Worm (Caenorhabditis elegans) whole organism, L3 larva: ENCODE data around the gene Y42G9A.2.
A peak's percentile ranks its signal among the peaks of the same experiment; 100 is the strongest.

Source experiments
- R02D3.7 ChIP-seq: fragments of 150-350 bp; optimal IDR thresholded peaks from 2 replicates; lab custom pipeline; 2014; ENCODE audit warnings: missing biosample characterization, missing genetic modification characterization
- ZK546.5 ChIP-seq: sonication (generic microtip); optimal IDR thresholded peaks from 2 replicates; lab custom pipeline; 2017; ENCODE audit warnings: missing biosample characterization, missing genetic modification characterization
- aly-2 ChIP-seq: fragments of 150-350 bp; optimal IDR thresholded peaks from 2 replicates; lab custom pipeline; 2014; ENCODE audit warnings: missing biosample characterization, missing genetic modification characterization
- ama-1 ChIP-seq: fragments of 150-350 bp; optimal IDR thresholded peaks from 2 replicates; lab custom pipeline; 2018
- ceh-16 ChIP-seq: sonication (generic microtip); optimal IDR thresholded peaks from 2 replicates; lab custom pipeline; 2017; ENCODE audit warnings: missing biosample characterization, missing genetic modification characterization
- ceh-28 ChIP-seq: fragments of 150-350 bp; optimal IDR thresholded peaks from 2 replicates; lab custom pipeline; 2014; ENCODE audit warnings: missing biosample characterization, missing genetic modification reagents, missing genetic modification characterization
- ceh-82 ChIP-seq: fragments of 150-350 bp; optimal IDR thresholded peaks from 2 replicates; lab custom pipeline; 2014; ENCODE audit warnings: missing biosample characterization, missing genetic modification characterization
- ceh-9 ChIP-seq: sonication (generic microtip); optimal IDR thresholded peaks from 2 replicates; lab custom pipeline; 2018; ENCODE audit warnings: missing biosample characterization, missing genetic modification characterization
- daf-12 ChIP-seq: fragments of 150-350 bp; optimal IDR thresholded peaks from 2 replicates; lab custom pipeline; 2014; ENCODE audit warnings: missing biosample characterization, missing genetic modification reagents, missing genetic modification characterization
- egl-27 ChIP-seq: sonication (generic microtip); optimal IDR thresholded peaks from 4 replicates; lab custom pipeline; 2017; ENCODE audit warnings: missing biosample characterization, missing genetic modification reagents, missing genetic modification characterization
- egl-5 ChIP-seq: fragments of 150-350 bp; optimal IDR thresholded peaks from 2 replicates; lab custom pipeline; 2017; ENCODE audit warnings: missing biosample characterization, missing genetic modification reagents, missing genetic modification characterization, inconsistent platforms
- elt-2 ChIP-seq: sonication (generic microtip); optimal IDR thresholded peaks from 2 replicates; lab custom pipeline; 2016; ENCODE audit warnings: missing genetic modification reagents, mild to moderate bottlenecking, missing genetic modification characterization, missing compliant biosample characterization
- fkh-10 ChIP-seq: sonication (generic microtip); optimal IDR thresholded peaks from 2 replicates; lab custom pipeline; 2017; ENCODE audit warnings: missing biosample characterization, missing genetic modification reagents, missing genetic modification characterization
- fkh-2 ChIP-seq: fragments of 150-350 bp; optimal IDR thresholded peaks from 2 replicates; lab custom pipeline; 2014; ENCODE audit warnings: missing biosample characterization, missing genetic modification reagents, missing genetic modification characterization
- hmg-11 ChIP-seq: sonication (generic microtip); optimal IDR thresholded peaks from 2 replicates; lab custom pipeline; 2016; ENCODE audit warnings: missing genetic modification characterization, missing compliant biosample characterization
- lin-39 ChIP-seq: fragments of 150-350 bp; optimal IDR thresholded peaks from 2 replicates; lab custom pipeline; 2018; ENCODE audit warnings: missing biosample characterization, missing genetic modification reagents, missing genetic modification characterization
- lsy-12 ChIP-seq: sonication (generic microtip); optimal IDR thresholded peaks from 2 replicates; lab custom pipeline; 2016; ENCODE audit warnings: mild to moderate bottlenecking, missing genetic modification characterization, missing compliant biosample characterization
- mml-1 ChIP-seq: fragments of 150-350 bp; sonication (generic microtip); optimal IDR thresholded peaks from 3 replicates; lab custom pipeline; 2014; ENCODE audit warnings: missing biosample characterization, missing genetic modification characterization
- nfya-1 ChIP-seq: sonication (generic microtip); optimal IDR thresholded peaks from 2 replicates; lab custom pipeline; 2017; ENCODE audit warnings: missing genetic modification characterization, mild to moderate bottlenecking, missing compliant biosample characterization, antibody characterized with exemption, moderate library complexity; ENCODE audit not compliant: insufficient read depth
- nhr-11 ChIP-seq: fragments of 150-350 bp; optimal IDR thresholded peaks from 2 replicates; lab custom pipeline; 2014; ENCODE audit warnings: missing biosample characterization, missing genetic modification characterization
- nhr-12 ChIP-seq: fragments of 150-350 bp; optimal IDR thresholded peaks from 2 replicates; lab custom pipeline; 2014; ENCODE audit warnings: missing biosample characterization, missing genetic modification characterization
- nhr-23 ChIP-seq: fragments of 150-350 bp; optimal IDR thresholded peaks from 2 replicates; lab custom pipeline; 2014; ENCODE audit warnings: missing biosample characterization, missing genetic modification reagents, missing genetic modification characterization
- nhr-237 ChIP-seq: fragments of 150-350 bp; optimal IDR thresholded peaks from 2 replicates; lab custom pipeline; 2014; ENCODE audit warnings: missing biosample characterization, missing genetic modification characterization
- nhr-25 ChIP-seq: sonication (generic microtip); optimal IDR thresholded peaks from 2 replicates; lab custom pipeline; 2017; ENCODE audit warnings: missing biosample characterization, missing genetic modification characterization
- nhr-28 ChIP-seq: fragments of 150-350 bp; optimal IDR thresholded peaks from 2 replicates; lab custom pipeline; 2014; ENCODE audit warnings: missing biosample characterization, missing genetic modification characterization
- nhr-43 ChIP-seq: sonication (generic microtip); optimal IDR thresholded peaks from 2 replicates; lab custom pipeline; 2016; ENCODE audit warnings: mild to moderate bottlenecking, missing genetic modification characterization, missing compliant biosample characterization; ENCODE audit not compliant: poor library complexity, severe bottlenecking
- nhr-67 ChIP-seq: fragments of 150-350 bp; optimal IDR thresholded peaks from 2 replicates; lab custom pipeline; 2014; ENCODE audit warnings: missing biosample characterization, missing genetic modification characterization
- nhr-76 ChIP-seq: fragments of 150-350 bp; sonication (generic microtip); optimal IDR thresholded peaks from 5 replicates; lab custom pipeline; 2014; ENCODE audit warnings: missing biosample characterization, missing genetic modification characterization
- pha-4 ChIP-seq: fragments of 150-350 bp; optimal IDR thresholded peaks from 2 replicates; lab custom pipeline; 2014; ENCODE audit warnings: missing biosample characterization, missing genetic modification reagents, missing genetic modification characterization
- pqm-1 ChIP-seq: fragments of 150-350 bp; optimal IDR thresholded peaks from 2 replicates; lab custom pipeline; 2017; ENCODE audit warnings: missing biosample characterization, missing genetic modification characterization, inconsistent platforms
- sea-2 ChIP-seq: fragments of 150-350 bp; sonication (generic microtip); optimal IDR thresholded peaks from 4 replicates; lab custom pipeline; 2014; ENCODE audit warnings: missing biosample characterization, missing genetic modification reagents, missing genetic modification characterization
- skn-1 ChIP-seq: fragments of 150-350 bp; optimal IDR thresholded peaks from 2 replicates; lab custom pipeline; 2014; ENCODE audit warnings: missing biosample characterization, missing genetic modification characterization
- snpc-4 ChIP-seq: fragments of 150-350 bp; optimal IDR thresholded peaks from 2 replicates; lab custom pipeline; 2014; ENCODE audit warnings: missing biosample characterization, missing genetic modification characterization
- tbx-2 ChIP-seq: sonication (generic microtip); optimal IDR thresholded peaks from 2 replicates; lab custom pipeline; 2016; ENCODE audit warnings: mild to moderate bottlenecking, missing genetic modification characterization, missing compliant biosample characterization
- unc-62 ChIP-seq: fragments of 150-350 bp; sonication (generic microtip); optimal IDR thresholded peaks from 4 replicates; lab custom pipeline; 2014; ENCODE audit warnings: missing biosample characterization, missing genetic modification reagents, missing genetic modification characterization
- zag-1 ChIP-seq: fragments of 150-350 bp; optimal IDR thresholded peaks from 2 replicates; lab custom pipeline; 2014; ENCODE audit warnings: missing biosample characterization, missing genetic modification characterization

Gene Y42G9A.2

ce11 chrIII:6146797-6147196 lies 1.2 kb upstream of the Y42G9A.2 start:
- TF ChIP-seq nhr-76 (tag; lab: Kevin White, UChicago) (no peak), aly-2 (tag; lab: Kevin White, UChicago) (no peak), hmg-11 (tag; lab: Kevin White, UChicago) (no peak), ceh-82 (tag; lab: Kevin White, UChicago) (no peak), ama-1 (no peak), nhr-67 (tag; lab: Kevin White, UChicago) (no peak), nhr-28 (tag; lab: Kevin White, UChicago) (no peak), unc-62 (GFP tag; lab: Kevin White, UChicago) (no peak), nhr-11 (tag; lab: Kevin White, UChicago) (no peak), daf-12 (tag; lab: Kevin White, UChicago) (no peak), pqm-1 (tag; lab: Kevin White, UChicago) (no peak), ceh-28 (tag; lab: Kevin White, UChicago) (no peak), nhr-25 (tag; lab: Kevin White, UChicago) (no peak), nfya-1 (tag; lab: Kevin White, UChicago) (no peak), mml-1 (tag; lab: Kevin White, UChicago) (no peak), ceh-16 (tag; lab: Kevin White, UChicago) (no peak), egl-5 (no peak), lsy-12 (tag; lab: Kevin White, UChicago) (no peak), egl-27 (no peak)

DNA sequence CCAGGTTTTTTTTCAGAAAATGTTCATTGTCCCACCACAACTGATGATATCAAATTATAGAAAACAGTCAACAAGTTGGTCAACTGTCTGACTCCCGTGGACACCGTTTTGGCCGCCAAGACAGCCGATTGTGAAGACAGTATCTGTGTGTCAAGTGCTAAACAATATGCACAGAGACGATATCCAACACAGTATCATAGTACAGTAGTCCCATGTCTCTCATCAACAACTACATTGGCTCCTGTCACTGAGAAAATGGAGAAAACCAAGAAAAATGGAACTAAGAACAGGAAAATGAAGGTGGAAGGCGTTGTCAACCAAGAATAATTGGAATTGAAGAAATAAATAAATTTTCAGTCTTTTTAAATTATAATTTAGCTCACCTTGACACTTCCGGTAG lies 698 bp downstream of the Y42G9A.2 start:
- TF ChIP-seq lin-39: no peak
- TF ChIP-seq nhr-43 (tag; lab: Kevin White, UChicago): peak; percentile 52
- TF ChIP-seq unc-62 (GFP tag; lab: Kevin White, UChicago): no peak

ce11 chrIII:6149467-6150072 lies 1.6 kb downstream of the Y42G9A.2 start, which contains the start of the genes wht-7 and Y42G9A.1:
TSS of gene wht-7 (minus strand) at chrIII:6149597.
TSS of gene Y42G9A.1 (plus strand) at chrIII:6149961.
- TF ChIP-seq R02D3.7 (tag; lab: Kevin White, UChicago) (no peak), pqm-1 (tag; lab: Kevin White, UChicago) (peak; percentile 64), zag-1 (tag; lab: Kevin White, UChicago) (no peak), skn-1 (no peak), snpc-4 (tag; lab: Kevin White, UChicago) (no peak), ceh-28 (tag; lab: Kevin White, UChicago) (peak; percentile 14), pha-4 (tag; lab: Kevin White, UChicago) (peak; percentile 8), elt-2 (tag; lab: Kevin White, UChicago) (peak; percentile 80)

ce11 chrIII:6154586-6154985 lies 6.6 kb downstream of the Y42G9A.2 start:
- TF ChIP-seq tbx-2 (tag; lab: Kevin White, UChicago) (no peak), egl-5 (no peak), nhr-237 (no peak), fkh-2 (tag; lab: Kevin White, UChicago) (no peak), zag-1 (tag; lab: Kevin White, UChicago) (no peak), egl-27 (no peak), ceh-9 (tag; lab: Kevin White, UChicago) (no peak), ama-1 (no peak), nhr-12 (tag; lab: Kevin White, UChicago) (no peak), nhr-76 (tag; lab: Kevin White, UChicago) (no peak), nhr-67 (tag; lab: Kevin White, UChicago) (no peak), lin-39 (no peak), fkh-10 (GFP tag; lab: Kevin White, UChicago) (no peak), nhr-28 (tag; lab: Kevin White, UChicago) (no peak), sea-2 (no peak)

- TF ChIP-seq ama-1: no peak
- TF ChIP-seq sea-2: no peak
- TF ChIP-seq aly-2 (tag; lab: Kevin White, UChicago): no peak
- no peak for TF ChIP-seq ceh-9 (tag; lab: Kevin White, UChicago)
- no peak for TF ChIP-seq nhr-12 (tag; lab: Kevin White, UChicago)
- no peak for TF ChIP-seq unc-62 (GFP tag; lab: Kevin White, UChicago)
- TF ChIP-seq fkh-2 (tag; lab: Kevin White, UChicago): no peak
- TF ChIP-seq ceh-28 (tag; lab: Kevin White, UChicago): no peak
- no peak for TF ChIP-seq nhr-25 (tag; lab: Kevin White, UChicago)
- TF ChIP-seq daf-12 (tag; lab: Kevin White, UChicago): no peak
- TF ChIP-seq nhr-23 (tag; lab: Kevin White, UChicago): no peak
- no peak for TF ChIP-seq ZK546.5 (tag; lab: Kevin White, UChicago)
- no peak for TF ChIP-seq skn-1
- TF ChIP-seq tbx-2 (tag; lab: Kevin White, UChicago): no peak
- TF ChIP-seq zag-1 (tag; lab: Kevin White, UChicago): no peak
- no peak for TF ChIP-seq elt-2 (tag; lab: Kevin White, UChicago)
- no peak for TF ChIP-seq lin-39
Measured at ce11 chrIII:6155787-6156186, 7.8 kb downstream of the Y42G9A.2 start.
